Worm (Caenorhabditis elegans): ENCODE results near the gene nud-1.

Gene nud-1

ce11 chrIII:13350964-13351363 lies 9.6 kb downstream of the nud-1 start:
- TF ChIP-seq unc-55 (GFP tag; optimal IDR thresholded peaks at IDR 0.05) = peak; percentile 4
- TF ChIP-seq crh-2 (tag; optimal IDR thresholded peaks at IDR 0.05) = peak; percentile 76
- TF ChIP-seq lsy-2 (tag; optimal IDR thresholded peaks at IDR 0.05) = peak in 1 of 2 experiments; percentile 47
- TF ChIP-seq mab-5 (tag; optimal IDR thresholded peaks at IDR 0.05) = no peak
- no peak for TF ChIP-seq Y55F3AM.14 (GFP tag; optimal IDR thresholded peaks at IDR 0.05)

- TF ChIP-seq crh-2 (tag; optimal IDR thresholded peaks at IDR 0.05) = no peak
- no peak for TF ChIP-seq unc-62 (GFP tag; optimal IDR thresholded peaks at IDR 0.05)
- no peak for TF ChIP-seq ZK546.5 (tag; optimal IDR thresholded peaks at IDR 0.05)
- no peak for TF ChIP-seq nhr-237 (tag; optimal IDR thresholded peaks at IDR 0.05)
- TF ChIP-seq sma-3 (GFP tag; optimal IDR thresholded peaks at IDR 0.05) = no peak
- TF ChIP-seq nhr-23 (tag; optimal IDR thresholded peaks at IDR 0.05) = no peak
- TF ChIP-seq fos-1 (tag; optimal IDR thresholded peaks at IDR 0.05) = no peak
- no peak for TF ChIP-seq elt-1 (tag; optimal IDR thresholded peaks at IDR 0.05)
- TF ChIP-seq lsy-2 (tag; optimal IDR thresholded peaks at IDR 0.05) = no peak
- TF ChIP-seq ama-1 (optimal IDR thresholded peaks at IDR 0.05) = no peak
- TF ChIP-seq Y55F3AM.14 (GFP tag; optimal IDR thresholded peaks at IDR 0.05) = no peak
- no peak for TF ChIP-seq lin-11 (tag; optimal IDR thresholded peaks at IDR 0.05)
- no peak for TF ChIP-seq ztf-4 (tag; optimal IDR thresholded peaks at IDR 0.05)
- no peak for TF ChIP-seq nhr-11 (tag; optimal IDR thresholded peaks at IDR 0.05)
- TF ChIP-seq dmd-4 (tag; optimal IDR thresholded peaks at IDR 0.05) = no peak
- TF ChIP-seq mbf-1 (tag; optimal IDR thresholded peaks at IDR 0.05) = no peak
- TF ChIP-seq unc-39 (tag; optimal IDR thresholded peaks at IDR 0.05) = no peak
Measured at ce11 chrIII:13359256-13359655, 17.9 kb downstream of the nud-1 start, which contains the start of gene F53A2.9. TSS of gene F53A2.9 (minus strand) at chrIII:13359356.

DNA sequence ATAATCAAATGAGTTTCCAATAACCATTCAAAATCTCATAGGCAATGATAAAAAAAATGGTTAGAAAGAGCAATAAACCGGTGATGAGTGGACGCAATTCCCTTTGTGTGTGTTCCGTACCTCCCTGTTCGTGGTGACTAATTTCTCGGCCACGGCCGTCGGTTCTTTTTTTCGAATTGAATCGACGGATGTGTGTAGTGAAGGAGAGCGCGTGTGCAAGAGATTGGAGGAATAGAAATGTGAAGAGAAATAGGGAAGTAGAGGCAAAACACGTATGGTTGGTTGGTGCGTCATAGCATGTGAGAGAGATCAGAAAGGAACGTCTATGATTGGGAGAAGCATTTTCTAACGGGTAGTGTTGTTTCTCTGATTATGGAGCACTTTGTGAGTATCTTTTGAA lies 18.5 kb downstream of the nud-1 start:
- peak; percentile 16 for TF ChIP-seq lin-13 (GFP tag; optimal IDR thresholded peaks at IDR 0.05)
- TF ChIP-seq skn-1 (tag; optimal IDR thresholded peaks at IDR 0.05) = no peak
- TF ChIP-seq nhr-10 (tag; optimal IDR thresholded peaks at IDR 0.05) = no peak
- no peak for TF ChIP-seq ztf-4 (tag; optimal IDR thresholded peaks at IDR 0.05)
- TF ChIP-seq sem-4 (tag; optimal IDR thresholded peaks at IDR 0.05) = no peak
- no peak for TF ChIP-seq ama-1 (optimal IDR thresholded peaks at IDR 0.05)
- no peak for TF ChIP-seq aly-2 (tag; optimal IDR thresholded peaks at IDR 0.05)
- TF ChIP-seq unc-62 (GFP tag; optimal IDR thresholded peaks at IDR 0.05) = no peak
- TF ChIP-seq ceh-16 (tag; optimal IDR thresholded peaks at IDR 0.05) = no peak
- TF ChIP-seq mab-5 (tag; optimal IDR thresholded peaks at IDR 0.05) = no peak
- no peak for TF ChIP-seq sma-3 (GFP tag; optimal IDR thresholded peaks at IDR 0.05)
- no peak for TF ChIP-seq Y55F3AM.14 (GFP tag; optimal IDR thresholded peaks at IDR 0.05)
- peak; percentile 37 for TF ChIP-seq sma-9 (GFP tag; optimal IDR thresholded peaks at IDR 0.05)
- TF ChIP-seq sma-9 (tag; optimal IDR thresholded peaks at IDR 0.05) = no peak
- TF ChIP-seq mbf-1 (tag; optimal IDR thresholded peaks at IDR 0.05) = no peak
- no peak for TF ChIP-seq ztf-1 (GFP tag; conservative IDR thresholded peaks at IDR 0.05)
- TF ChIP-seq lin-11 (tag; optimal IDR thresholded peaks at IDR 0.05) = peak; percentile 21
- TF ChIP-seq lin-39 (tag; optimal IDR thresholded peaks at IDR 0.05) = no peak
- peak in 1 of 2 experiments; percentile 65 for TF ChIP-seq lsy-2 (tag; optimal IDR thresholded peaks at IDR 0.05)
- no peak for TF ChIP-seq gmeb-1 (tag; optimal IDR thresholded peaks at IDR 0.05)
- peak; percentile 25 for TF ChIP-seq crh-2 (tag; optimal IDR thresholded peaks at IDR 0.05)
- TF ChIP-seq nhr-21 (tag; optimal IDR thresholded peaks at IDR 0.05) = peak; percentile 32
- TF ChIP-seq ztf-11 (tag; optimal IDR thresholded peaks at IDR 0.05) = no peak
- no peak for TF ChIP-seq nhr-237 (tag; optimal IDR thresholded peaks at IDR 0.05)
- TF ChIP-seq unc-55 (GFP tag; optimal IDR thresholded peaks at IDR 0.05) = peak; percentile 59
- no peak for TF ChIP-seq ceh-82 (tag; optimal IDR thresholded peaks at IDR 0.05)
- no peak for TF ChIP-seq nhr-77 (tag; optimal IDR thresholded peaks at IDR 0.05)
- no peak for TF ChIP-seq unc-39 (tag; optimal IDR thresholded peaks at IDR 0.05)
- peak; percentile 74 for TF ChIP-seq nhr-129 (tag; optimal IDR thresholded peaks at IDR 0.05)
- TF ChIP-seq zag-1 (tag; optimal IDR thresholded peaks at IDR 0.05) = no peak
- no peak for TF ChIP-seq elt-1 (tag; optimal IDR thresholded peaks at IDR 0.05)
- TF ChIP-seq ZK546.5 (tag; optimal IDR thresholded peaks at IDR 0.05) = no peak
- no peak for TF ChIP-seq alr-1 (tag; optimal IDR thresholded peaks at IDR 0.05)
- no peak for TF ChIP-seq nhr-6 (tag; optimal IDR thresholded peaks at IDR 0.05)
- TF ChIP-seq nhr-23 (tag; optimal IDR thresholded peaks at IDR 0.05) = no peak
- TF ChIP-seq elt-3 (tag; optimal IDR thresholded peaks at IDR 0.05) = no peak
- TF ChIP-seq F13H6.1 (tag; optimal IDR thresholded peaks at IDR 0.05) = no peak
- no peak for TF ChIP-seq blmp-1 (tag; optimal IDR thresholded peaks at IDR 0.05; ENCODE audit: insufficient read depth)
- no peak for TF ChIP-seq R02D3.7 (tag; optimal IDR thresholded peaks at IDR 0.05)
- TF ChIP-seq nhr-25 (tag; optimal IDR thresholded peaks at IDR 0.05) = peak; percentile 56
- no peak for TF ChIP-seq nhr-12 (tag; optimal IDR thresholded peaks at IDR 0.05)
- peak; percentile 5 to 23 for TF ChIP-seq mdl-1 (tag; optimal IDR thresholded peaks at IDR 0.05)
- TF ChIP-seq peb-1 (tag; optimal IDR thresholded peaks at IDR 0.05) = no peak
- no peak for TF ChIP-seq dmd-4 (tag; optimal IDR thresholded peaks at IDR 0.05)
- peak; percentile 86 for TF ChIP-seq C34F6.9 (tag; optimal IDR thresholded peaks at IDR 0.05)
- TF ChIP-seq egl-27 (tag; optimal IDR thresholded peaks at IDR 0.05) = no peak
- TF ChIP-seq fos-1 (tag; optimal IDR thresholded peaks at IDR 0.05) = peak; percentile 99
- no peak for TF ChIP-seq nhr-11 (tag; optimal IDR thresholded peaks at IDR 0.05)

Measured in whole organism, L2 larva.